Fruit fly (Drosophila melanogaster) whole organism, wandering third instar larva: ENCODE measurements around the gene CG11693.

Source experiments
- Abd-B ChIP-seq: fragments of >200 bp; optimal IDR thresholded peaks from 2 replicates; lab custom pipeline; 2017; ENCODE audit warnings: missing biosample characterization, missing genetic modification characterization
- CG32264 ChIP-seq: fragments of 200-800 bp; sonication (Bioruptor generic); optimal IDR thresholded peaks from 2 replicates; lab custom pipeline; 2016; ENCODE audit warnings: missing biosample characterization, missing genetic modification characterization
- CG9705 ChIP-seq: fragments of 200-800 bp; sonication (Bioruptor generic); optimal IDR thresholded peaks from 2 replicates; lab custom pipeline; 2018; ENCODE audit warnings: missing biosample characterization, mild to moderate bottlenecking, missing genetic modification characterization
- Dfd ChIP-seq: fragments of >200 bp; optimal IDR thresholded peaks from 2 replicates; lab custom pipeline; 2017; ENCODE audit warnings: missing biosample characterization, missing genetic modification characterization
- GATAd ChIP-seq: sonication (Bioruptor generic); optimal IDR thresholded peaks from 2 replicates; lab custom pipeline; 2016; ENCODE audit warnings: missing biosample characterization, missing genetic modification characterization
- HLH106 ChIP-seq: fragments of 200-800 bp; optimal IDR thresholded peaks from 3 replicates; lab custom pipeline; 2019; ENCODE audit warnings: missing biosample characterization, mild to moderate bottlenecking, missing genetic modification characterization, moderate library complexity
- Hnf4 ChIP-seq: fragments of 200-800 bp; sonication (Bioruptor generic); optimal IDR thresholded peaks from 2 replicates; lab custom pipeline; 2016; ENCODE audit warnings: missing biosample characterization, mild to moderate bottlenecking, missing genetic modification characterization
- Hr78 ChIP-seq: fragments of >200 bp; optimal IDR thresholded peaks from 2 replicates; lab custom pipeline; 2017; ENCODE audit warnings: missing biosample characterization, missing genetic modification characterization
- Hr83 ChIP-seq: fragments of 200-300 bp; sonication (Bioruptor generic); optimal IDR thresholded peaks from 2 replicates; lab custom pipeline; 2016; ENCODE audit warnings: missing biosample characterization, mild to moderate bottlenecking, missing genetic modification characterization, moderate library complexity; ENCODE audit not compliant: poor library complexity, severe bottlenecking
- Jra ChIP-seq: sonication (Bioruptor generic); optimal IDR thresholded peaks from 2 replicates; lab custom pipeline; 2016; ENCODE audit warnings: missing biosample characterization, missing genetic modification characterization
- Mio ChIP-seq: sonication (Bioruptor generic); optimal IDR thresholded peaks from 2 replicates; lab custom pipeline; 2016; ENCODE audit warnings: missing biosample characterization, missing genetic modification characterization
- Myc ChIP-seq: fragments of >200 bp; optimal IDR thresholded peaks from 2 replicates; lab custom pipeline; 2017
- N ChIP-seq: fragments of >200 bp; optimal IDR thresholded peaks from 2 replicates; lab custom pipeline; 2018; ENCODE audit warnings: missing biosample characterization, missing external identifiers, missing genetic modification characterization
- Rel ChIP-seq, 2 experiments: fragments of 200-800 bp; sonication (Bioruptor generic) in 1 of 2; optimal IDR thresholded peaks; 2 replicates in 1 of 2; 3 replicates in 1 of 2; lab custom pipeline; 2016 to 2019; ENCODE audit warnings: mild to moderate bottlenecking in 2 of 2, missing biosample characterization in 2 of 2, missing genetic modification characterization in 2 of 2, moderate library complexity in 1 of 2
- Sp1 ChIP-seq: fragments of 200-800 bp; sonication (Bioruptor generic); optimal IDR thresholded peaks from 3 replicates; lab custom pipeline; 2019; ENCODE audit warnings: missing biosample characterization, mild to moderate bottlenecking, missing genetic modification characterization, moderate library complexity
- br ChIP-seq: fragments of 200-800 bp; sonication (Bioruptor generic); optimal IDR thresholded peaks from 2 replicates; lab custom pipeline; 2016; ENCODE audit warnings: missing biosample characterization, missing genetic modification characterization
- brk ChIP-seq: fragments of 200-800 bp; sonication (Bioruptor generic); optimal IDR thresholded peaks from 2 replicates; lab custom pipeline; 2016; ENCODE audit warnings: missing biosample characterization, mild to moderate bottlenecking, missing genetic modification characterization
- dl ChIP-seq, 2 experiments: fragments of 175-275, 200-275 bp in 1 of 2; fragments of 200-275 bp in 1 of 2; sonication (Bioruptor generic); optimal IDR thresholded peaks; lab custom pipeline; 2018; ENCODE audit warnings: mild to moderate bottlenecking in 2 of 2, missing biosample characterization in 2 of 2, missing genetic modification characterization in 2 of 2, moderate library complexity in 2 of 2; ENCODE audit not compliant: partially characterized antibody in 2 of 2, insufficient read depth in 1 of 2
- dmrt93B ChIP-seq: fragments of 200-800 bp; sonication (Bioruptor generic); optimal IDR thresholded peaks from 2 replicates; lab custom pipeline; 2018; ENCODE audit warnings: missing biosample characterization, mild to moderate bottlenecking, missing genetic modification characterization
- dsf ChIP-seq: sonication (Bioruptor generic); optimal IDR thresholded peaks from 2 replicates; lab custom pipeline; 2016; ENCODE audit warnings: missing biosample characterization, missing genetic modification characterization, borderline replicate concordance
- ey ChIP-seq: fragments of 200-800 bp; sonication (Bioruptor generic); optimal IDR thresholded peaks from 2 replicates; lab custom pipeline; 2016; ENCODE audit warnings: missing biosample characterization, missing genetic modification characterization
- foxo ChIP-seq, 2 experiments: fragments of 200-800 bp; sonication (Bioruptor generic); optimal IDR thresholded peaks; 2 replicates in 1 of 2; 3 replicates in 1 of 2; lab custom pipeline; 2016 to 2017; ENCODE audit warnings: missing biosample characterization in 2 of 2, missing genetic modification characterization in 2 of 2
- h ChIP-seq: fragments of 200-800 bp; sonication (Bioruptor generic); optimal IDR thresholded peaks from 3 replicates; lab custom pipeline; 2016; ENCODE audit warnings: missing biosample characterization, mild to moderate bottlenecking, missing genetic modification characterization
- jim ChIP-seq: fragments of 175-275, 200-325 bp; sonication (Bioruptor generic); optimal IDR thresholded peaks from 2 replicates; lab custom pipeline; 2016; ENCODE audit warnings: missing biosample characterization, mild to moderate bottlenecking, missing genetic modification characterization
- lola ChIP-seq: fragments of >200 bp; optimal IDR thresholded peaks from 2 replicates; lab custom pipeline; 2017; ENCODE audit warnings: missing biosample characterization, missing genetic modification characterization
- pan ChIP-seq: fragments of >200 bp; optimal IDR thresholded peaks from 2 replicates; lab custom pipeline; 2017
- psq ChIP-seq: fragments of 200-800 bp; sonication (Bioruptor generic); optimal IDR thresholded peaks from 3 replicates; lab custom pipeline; 2017; ENCODE audit warnings: missing biosample characterization, mild to moderate bottlenecking, missing genetic modification characterization, moderate library complexity
- rgr ChIP-seq: fragments of 200-800 bp; sonication (Bioruptor generic); optimal IDR thresholded peaks from 3 replicates; lab custom pipeline; 2016; ENCODE audit warnings: missing biosample characterization, mild to moderate bottlenecking, missing genetic modification characterization
- sage ChIP-seq: fragments of 200-800 bp; sonication (Bioruptor generic); optimal IDR thresholded peaks from 2 replicates; lab custom pipeline; 2016; ENCODE audit warnings: missing biosample characterization, mild to moderate bottlenecking, missing genetic modification characterization
- sv ChIP-seq: fragments of 200-800 bp; sonication (Bioruptor generic); optimal IDR thresholded peaks from 3 replicates; lab custom pipeline; 2016; ENCODE audit warnings: missing biosample characterization, missing genetic modification characterization
- tai ChIP-seq: sonication (Bioruptor generic); optimal IDR thresholded peaks from 2 replicates; lab custom pipeline; 2016; ENCODE audit warnings: missing biosample characterization, missing genetic modification characterization
- usp ChIP-seq: fragments of >200 bp; optimal IDR thresholded peaks from 2 replicates; lab custom pipeline; 2017; ENCODE audit warnings: missing biosample characterization, missing genetic modification characterization

CG11693 gene

dm6 chr3R:8347835-8348234 is 37.3 kb upstream of the CG11693 start:
- TF ChIP-seq Jra (GFP tag; lab: Kevin White, UChicago) (no peak), h (no peak), foxo (GFP tag; optimal IDR thresholded peaks at IDR 0.05; lab: Kevin White, UChicago) (no peak), jim (GFP tag; lab: Kevin White, UChicago) (no peak), psq (GFP tag; lab: Kevin White, UChicago) (no peak), Hnf4 (no peak), dl (GFP tag; optimal IDR thresholded peaks at IDR 0.05; lab: Kevin White, UChicago; ENCODE audit: insufficient read depth in 1 of 2, partially characterized antibody in 2 of 2) (no peak), GATAd (GFP tag; lab: Kevin White, UChicago) (no peak), Myc (lab: Kevin White, UChicago) (no peak), usp (GFP tag; lab: Kevin White, UChicago) (no peak), br (GFP tag; lab: Kevin White, UChicago) (no peak), brk (no peak), CG32264 (GFP tag; lab: Kevin White, UChicago) (no peak), dsf (GFP tag; lab: Kevin White, UChicago) (no peak), sv (GFP tag; lab: Kevin White, UChicago) (no peak), Mio (GFP tag; lab: Kevin White, UChicago) (no peak), tai (GFP tag; lab: Kevin White, UChicago) (no peak), CG9705 (GFP tag; lab: Kevin White, UChicago) (no peak), rgr (no peak), Hr83 (GFP tag; lab: Kevin White, UChicago) (no peak)

dm6 chr3R:8347279-8347678 is 36.7 kb upstream of the CG11693 start, which contains the start of gene CG7352:
Gene CG7352 (plus strand): TSS chr3R:8347579.
- no peak for TF ChIP-seq Hnf4

- TF ChIP-seq Rel (GFP tag; optimal IDR thresholded peaks at IDR 0.05; lab: Kevin White, UChicago), result no peak
- TF ChIP-seq Rel (tag; optimal IDR thresholded peaks at IDR 0.05; lab: Kevin White, UChicago), result no peak
- TF ChIP-seq Mio (GFP tag; lab: Kevin White, UChicago), result no peak
- TF ChIP-seq ey (GFP tag; lab: Kevin White, UChicago), result no peak
- no peak for TF ChIP-seq sage (GFP tag; lab: Kevin White, UChicago)
- no peak for TF ChIP-seq HLH106 (tag; lab: Kevin White, UChicago)
- TF ChIP-seq Abd-B (GFP tag; lab: Kevin White, UChicago), result no peak
- no peak for TF ChIP-seq GATAd (GFP tag; lab: Kevin White, UChicago)
- no peak for TF ChIP-seq dmrt93B (GFP tag; lab: Kevin White, UChicago)
- TF ChIP-seq Hnf4, result no peak
- no peak for TF ChIP-seq psq (GFP tag; lab: Kevin White, UChicago)
- TF ChIP-seq, all 38 proteins: peak for 0
These were observed 33.6 kb upstream of the CG11693 start, which contains the start of gene DppIII for dm6 chr3R:8344174-8344573. Gene DppIII (plus strand): TSS chr3R:8344400.

dm6 chr3R:8343251-8343744 is 32.7 kb upstream of the CG11693 start, which contains the start of the genes PNKP and COX7AL:
Gene PNKP (minus strand): TSS chr3R:8343516.
Gene COX7AL (plus strand): TSS chr3R:8343669.
- peak; percentile 59 for TF ChIP-seq rgr
- no peak for TF ChIP-seq Hr78 (GFP tag; lab: Kevin White, UChicago)

- no peak for TF ChIP-seq Sp1
- no peak for TF ChIP-seq Jra (GFP tag; lab: Kevin White, UChicago)
- TF ChIP-seq h, result no peak
- TF ChIP-seq Abd-B (GFP tag; lab: Kevin White, UChicago), result no peak
- TF ChIP-seq Mio (GFP tag; lab: Kevin White, UChicago), result no peak
- TF ChIP-seq sv (GFP tag; lab: Kevin White, UChicago), result no peak
- no peak for TF ChIP-seq jim (GFP tag; lab: Kevin White, UChicago)
- peak; percentile 26 for TF ChIP-seq rgr
- no peak for TF ChIP-seq lola (GFP tag; lab: Kevin White, UChicago)
- TF ChIP-seq brk, result no peak
- TF ChIP-seq usp (GFP tag; lab: Kevin White, UChicago), result no peak
- no peak for TF ChIP-seq pan (lab: Kevin White, UChicago)
- no peak for TF ChIP-seq Dfd (GFP tag; lab: Kevin White, UChicago)
- TF ChIP-seq Hr83 (GFP tag; lab: Kevin White, UChicago), result peak; percentile 29
- no peak for TF ChIP-seq N (GFP tag; lab: Kevin White, UChicago)
- peak; percentile 26 for TF ChIP-seq CG9705 (GFP tag; lab: Kevin White, UChicago)
- no peak for TF ChIP-seq br (GFP tag; lab: Kevin White, UChicago)
- TF ChIP-seq GATAd (GFP tag; lab: Kevin White, UChicago), result no peak
- no peak for TF ChIP-seq HLH106 (tag; lab: Kevin White, UChicago)
- no peak for TF ChIP-seq dl (GFP tag; optimal IDR thresholded peaks at IDR 0.05; lab: Kevin White, UChicago; ENCODE audit: insufficient read depth in 1 of 2, partially characterized antibody in 2 of 2)
- TF ChIP-seq Hr78 (GFP tag; lab: Kevin White, UChicago), result no peak
- TF ChIP-seq Rel (GFP tag; optimal IDR thresholded peaks at IDR 0.05; lab: Kevin White, UChicago), result no peak
- TF ChIP-seq Rel (tag; optimal IDR thresholded peaks at IDR 0.05; lab: Kevin White, UChicago), result peak; percentile 7
- TF ChIP-seq foxo (GFP tag; optimal IDR thresholded peaks at IDR 0.05; lab: Kevin White, UChicago), result no peak
- no peak for TF ChIP-seq Myc (lab: Kevin White, UChicago)
These were observed 30.2 kb upstream of the CG11693 start, which contains the start of the genes COX7A and Arl2 for dm6 chr3R:8340675-8341275. Gene COX7A (minus strand): TSS chr3R:8341043. Gene Arl2 (plus strand): TSS chr3R:8341100.
